Worm (Caenorhabditis elegans): ENCODE results near the gene ttn-1.

DNA sequence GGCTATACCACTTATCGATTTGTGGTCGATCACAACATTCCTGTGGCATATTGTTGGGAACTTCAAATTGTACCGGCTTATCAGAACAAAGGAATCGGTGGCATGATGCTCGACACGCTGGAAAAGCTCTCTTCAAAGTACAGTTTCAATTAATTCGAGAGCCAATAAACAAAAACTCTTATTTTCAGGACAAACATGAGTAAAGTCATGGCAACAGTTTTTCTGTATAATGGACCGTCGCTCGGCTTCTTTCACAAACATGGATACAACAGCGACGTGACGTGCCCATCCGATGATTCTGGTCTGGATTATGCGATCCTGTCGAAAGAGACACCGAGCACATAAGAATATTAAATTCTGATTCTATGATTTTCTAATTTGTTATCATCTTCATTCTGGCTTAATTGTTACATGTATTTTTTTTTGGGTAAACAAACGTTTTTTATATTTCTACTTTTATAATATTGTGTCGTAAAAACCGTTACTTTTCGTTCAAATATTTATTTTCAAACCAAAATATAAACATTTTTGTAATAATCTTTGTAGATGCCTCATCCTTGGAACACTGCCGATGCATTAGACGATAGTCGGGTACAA, 105.8 kb downstream of the ttn-1 start, which contains the start of gene smut-1:
- TF ChIP-seq lin-13 (GFP tag; optimal IDR thresholded peaks at IDR 0.05) (no peak), fos-1 (tag; optimal IDR thresholded peaks at IDR 0.05) (no peak), snpc-4 (tag; optimal IDR thresholded peaks at IDR 0.05) (no peak), nhr-11 (tag; optimal IDR thresholded peaks at IDR 0.05) (no peak), unc-62 (GFP tag; optimal IDR thresholded peaks at IDR 0.05) (no peak), zag-1 (tag; optimal IDR thresholded peaks at IDR 0.05) (no peak), mdl-1 (tag; optimal IDR thresholded peaks at IDR 0.05) (no peak), blmp-1 (tag; optimal IDR thresholded peaks at IDR 0.05; ENCODE audit: insufficient read depth) (no peak), nhr-237 (tag; optimal IDR thresholded peaks at IDR 0.05) (no peak), skn-1 (tag; optimal IDR thresholded peaks at IDR 0.05) (no peak), egl-27 (tag; optimal IDR thresholded peaks at IDR 0.05) (no peak)

Data from whole organism, L2 larva.